Fruit fly (Drosophila melanogaster) whole organism, embryonic: ENCODE measurements around the gene Ccz1.

Experiments used
- Aef1 ChIP-seq: fragments of 200-800 bp; sonication (Bioruptor generic); IDR thresholded peaks from 3 replicates; pipeline ENCODE4 v1.3.6; 2022; ENCODE audit warnings: missing biosample characterization, missing genetic modification characterization
- CG9797 ChIP-seq: fragments of 200-800 bp; sonication (Bioruptor generic); optimal IDR thresholded peaks from 3 replicates; lab custom pipeline; 2018; ENCODE audit warnings: missing biosample characterization, mild to moderate bottlenecking, missing genetic modification characterization
- Rfx ChIP-seq: fragments of 200-800 bp; sonication (Bioruptor generic); IDR thresholded peaks from 2 replicates; pipeline ENCODE4 v1.3.6; 2022; ENCODE audit warnings: missing biosample characterization, missing genetic modification characterization
- Side ChIP-seq: fragments of 200-800 bp; sonication (Bioruptor generic); optimal IDR thresholded peaks from 2 replicates; lab custom pipeline; 2016; ENCODE audit warnings: missing biosample characterization, missing genetic modification characterization
- ato ChIP-seq: fragments of 200-800 bp; sonication (Bioruptor generic); IDR thresholded peaks from 2 replicates; pipeline ENCODE4 v1.3.6; 2022; ENCODE audit warnings: missing biosample characterization, missing genetic modification characterization; ENCODE audit not compliant: partially characterized antibody
- ind ChIP-seq: fragments of 200-800 bp; sonication (Bioruptor generic); optimal IDR thresholded peaks from 3 replicates; lab custom pipeline; 2016; ENCODE audit warnings: missing biosample characterization, missing genetic modification characterization
- jumu ChIP-seq: fragments of 200-800 bp; sonication (Bioruptor generic); optimal IDR thresholded peaks from 3 replicates; lab custom pipeline; 2016; ENCODE audit warnings: missing biosample characterization, missing genetic modification characterization
- kah ChIP-seq: fragments of 200-800 bp; sonication (Bioruptor generic); optimal IDR thresholded peaks from 2 replicates; lab custom pipeline; 2018; ENCODE audit warnings: missing biosample characterization, mild to moderate bottlenecking, missing genetic modification characterization
- pho ChIP-seq: fragments of 200-800 bp; sonication (Bioruptor generic); optimal IDR thresholded peaks from 2 replicates; lab custom pipeline; 2016; ENCODE audit warnings: missing biosample characterization, missing genetic modification characterization

dm6 chr3L:3875004-3875403 lies 24.0 kb downstream of the Ccz1 start:
- TF ChIP-seq CG9797 (GFP tag; lab: Kevin White, UChicago) (no peak), pho (GFP tag; lab: Kevin White, UChicago) (no peak), Rfx (no peak), Aef1 (GFP tag; lab: Robert Waterston, UW) (no peak), jumu (GFP tag; lab: Kevin White, UChicago) (no peak), Side (GFP tag; lab: Kevin White, UChicago) (no peak), kah (no peak), ato (no peak), ind (GFP tag; lab: Kevin White, UChicago) (no peak)
